Fruit fly (Drosophila melanogaster): Measurements from ENCODE around the gene CG13251.

CG13251 gene

dm6 chr3L:20600644-20601043 lies 36.4 kb upstream of the CG13251 start (continued):
- TF ChIP-seq Trl (optimal IDR thresholded peaks at IDR 0.05) (no peak), Trl (GFP tag; optimal IDR thresholded peaks at IDR 0.05) (no peak), Fer3 (tag; optimal IDR thresholded peaks at IDR 0.05) (peak; percentile 38), Myb (GFP tag; optimal IDR thresholded peaks at IDR 0.05) (no peak), CG11398 (GFP tag; optimal IDR thresholded peaks at IDR 0.05) (no peak), toy (GFP tag; IDR thresholded peaks at IDR 0.05) (no peak), CG30020 (tag; optimal IDR thresholded peaks at IDR 0.05) (no peak), CG17568 (GFP tag; optimal IDR thresholded peaks at IDR 0.05) (no peak), CG30403 (GFP tag; optimal IDR thresholded peaks at IDR 0.05) (peak; percentile 38), Bteb2 (GFP tag; optimal IDR thresholded peaks at IDR 0.05) (no peak), HmgZ (tag; optimal IDR thresholded peaks at IDR 0.05) (no peak), dysf (GFP tag; IDR thresholded peaks at IDR 0.05) (peak; percentile 50; the same call in 2 of the 3 replicates), NC2α (GFP tag; optimal IDR thresholded peaks at IDR 0.05) (no peak), danr (GFP tag; IDR thresholded peaks at IDR 0.05) (no peak), Rx (GFP tag; IDR thresholded peaks at IDR 0.05) (no peak), CG6654 (GFP tag; optimal IDR thresholded peaks at IDR 0.05) (no peak), knrl (GFP tag; IDR thresholded peaks at IDR 0.05; ENCODE audit: partially characterized antibody) (no peak), prd (optimal IDR thresholded peaks at IDR 0.05) (no peak), prd (GFP tag; IDR thresholded peaks at IDR 0.05) (peak; percentile 84), Aef1 (GFP tag; IDR thresholded peaks at IDR 0.05) (no peak; the same call in 2 of the 3 replicates), CG12219 (GFP tag; optimal IDR thresholded peaks at IDR 0.05) (peak; percentile 19), wor (GFP tag; IDR thresholded peaks at IDR 0.05) (no peak), kay (GFP tag; optimal IDR thresholded peaks at IDR 0.05) (no peak), Lim3 (GFP tag; IDR thresholded peaks at IDR 0.05) (no peak), Gsc (GFP tag; IDR thresholded peaks at IDR 0.05) (no peak), kah (GFP tag; optimal IDR thresholded peaks at IDR 0.05) (no peak), CG9876 (GFP tag; optimal IDR thresholded peaks at IDR 0.05) (no peak), Kr (GFP tag; optimal IDR thresholded peaks at IDR 0.05) (no peak), row (GFP tag; IDR thresholded peaks at IDR 0.05) (peak; percentile 57), CG12659 (GFP tag; optimal IDR thresholded peaks at IDR 0.05) (peak; percentile 11), Eip74EF (GFP tag; optimal IDR thresholded peaks at IDR 0.05) (peak in 1 of 2 experiments; percentile 5), Bdp1 (GFP tag; optimal IDR thresholded peaks at IDR 0.05) (no peak), aop (GFP tag; IDR thresholded peaks at IDR 0.05) (no peak), tio (GFP tag; optimal IDR thresholded peaks at IDR 0.05) (peak; percentile 31), CG1233 (GFP tag; optimal IDR thresholded peaks at IDR 0.05) (peak; percentile 15), Optix (GFP tag; IDR thresholded peaks at IDR 0.05) (no peak), CG3995 (GFP tag; optimal IDR thresholded peaks at IDR 0.05) (no peak), CG3838 (GFP tag; optimal IDR thresholded peaks at IDR 0.05) (no peak), CG2712 (tag; optimal IDR thresholded peaks at IDR 0.05) (peak; percentile 72), tin (GFP tag; optimal IDR thresholded peaks at IDR 0.05) (peak; percentile 29), Nf-YC (tag; optimal IDR thresholded peaks at IDR 0.05) (no peak), bbx (GFP tag; IDR thresholded peaks at IDR 0.05; ENCODE audit: partially characterized antibody) (no peak), tgo (GFP tag; IDR thresholded peaks at IDR 0.05) (0 out of 3 replicates have a peak, but pooled peaks have one; percentile 27), CG18262 (tag; optimal IDR thresholded peaks at IDR 0.05) (peak; percentile 59), maf-S (GFP tag; optimal IDR thresholded peaks at IDR 0.05) (no peak), CG17385 (GFP tag; optimal IDR thresholded peaks at IDR 0.05) (peak; percentile 29), ac (GFP tag; optimal IDR thresholded peaks at IDR 0.05) (peak; percentile 49), Ets65A (GFP tag) (peak; percentile 91), ara (GFP tag; IDR thresholded peaks at IDR 0.05) (peak; percentile 45), hkb (optimal IDR thresholded peaks at IDR 0.05) (no peak), hkb (GFP tag; IDR thresholded peaks at IDR 0.05) (no peak), wdn (GFP tag; IDR thresholded peaks at IDR 0.05) (no peak), gfzf (GFP tag; optimal IDR thresholded peaks at IDR 0.05) (no peak), slp2 (GFP tag; optimal IDR thresholded peaks at IDR 0.05) (no peak)
